Fruit fly (Drosophila melanogaster): ENCODE results near the gene Sec16.

The Sec16 gene

DNA sequence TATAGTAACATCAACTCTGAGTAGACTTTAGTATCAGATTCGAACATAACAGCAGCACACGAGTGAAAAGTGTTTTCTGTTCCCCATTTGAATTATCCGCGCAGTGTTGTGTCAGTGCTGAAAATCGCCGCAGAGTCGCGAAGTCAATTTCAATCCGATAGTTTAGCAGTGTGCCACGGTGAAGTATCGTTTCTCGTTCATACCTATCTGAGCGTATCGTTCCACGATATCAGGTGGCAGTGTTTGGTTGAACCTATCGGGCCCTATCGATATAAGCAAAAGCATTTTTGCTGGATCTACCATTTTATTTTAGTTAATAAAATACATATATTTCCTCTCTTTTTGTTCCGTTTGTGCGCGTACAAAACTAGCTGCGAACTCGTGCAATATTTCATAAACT, 57.7 kb downstream of the Sec16 start, which contains the start of gene CkIalpha (continued):
- no peak for TF ChIP-seq Hand (GFP tag; optimal IDR thresholded peaks at IDR 0.05)
- peak in 1 of 2 experiments; percentile 96 for TF ChIP-seq tll (GFP tag; optimal IDR thresholded peaks at IDR 0.05)
- peak; percentile 56 for TF ChIP-seq sug (tag; optimal IDR thresholded peaks at IDR 0.05)
- TF ChIP-seq B-H1 (GFP tag; IDR thresholded peaks at IDR 0.05): no peak
- TF ChIP-seq Xbp1 (GFP tag; optimal IDR thresholded peaks at IDR 0.05): peak; percentile 64
- TF ChIP-seq Asciz (GFP tag; optimal IDR thresholded peaks at IDR 0.05): peak; percentile 25
- TF ChIP-seq Dfd (GFP tag; optimal IDR thresholded peaks at IDR 0.05): no peak
- peak; percentile 97 for TF ChIP-seq Dref (GFP tag; IDR thresholded peaks at IDR 0.05)
- TF ChIP-seq CG1647 (GFP tag; optimal IDR thresholded peaks at IDR 0.05): peak; percentile 41
- peak; percentile 58 for TF ChIP-seq CG7786 (GFP tag; optimal IDR thresholded peaks at IDR 0.05)
- TF ChIP-seq CG8478 (optimal IDR thresholded peaks at IDR 0.05): no peak
- peak; percentile 72 for TF ChIP-seq ERR (GFP tag; optimal IDR thresholded peaks at IDR 0.05)
- TF ChIP-seq CG10366 (GFP tag; IDR thresholded peaks at IDR 0.05): 0 out of 2 replicates have a peak, but pooled peaks have one; percentile 25
- TF ChIP-seq CG12299 (tag; optimal IDR thresholded peaks at IDR 0.05): no peak
- no peak for TF ChIP-seq slp2 (GFP tag; optimal IDR thresholded peaks at IDR 0.05)
- no peak for TF ChIP-seq Ravus (GFP tag; IDR thresholded peaks at IDR 0.05)
- no peak for TF ChIP-seq Fer3 (tag; optimal IDR thresholded peaks at IDR 0.05)
- TF ChIP-seq crol (GFP tag; IDR thresholded peaks at IDR 0.05): peak; percentile 11; the same call in 1 of the 2 replicates
- no peak for TF ChIP-seq MTF-1 (GFP tag; optimal IDR thresholded peaks at IDR 0.05; ENCODE audit: borderline replicate concordance)
- no peak for TF ChIP-seq TFAM (GFP tag; optimal IDR thresholded peaks at IDR 0.05)
- TF ChIP-seq insv (GFP tag; optimal IDR thresholded peaks at IDR 0.05): peak in 1 of 2 experiments; percentile 12
- no peak for TF ChIP-seq CG10431 (GFP tag; optimal IDR thresholded peaks at IDR 0.05)
- TF ChIP-seq Myb (GFP tag; optimal IDR thresholded peaks at IDR 0.05): peak; percentile 64
- TF ChIP-seq CG4424 (GFP tag; optimal IDR thresholded peaks at IDR 0.05): peak; percentile 20
- TF ChIP-seq Fer2 (tag; optimal IDR thresholded peaks at IDR 0.05): peak; percentile 3
- no peak for TF ChIP-seq CG17359 (tag; optimal IDR thresholded peaks at IDR 0.05)
- TF ChIP-seq twi (tag; optimal IDR thresholded peaks at IDR 0.05): no peak
- peak; percentile 75 for TF ChIP-seq rib (GFP tag; IDR thresholded peaks at IDR 0.05)
- no peak for TF ChIP-seq CG4730 (GFP tag; IDR thresholded peaks at IDR 0.05)
- TF ChIP-seq ham (GFP tag; IDR thresholded peaks at IDR 0.05): no peak
- peak; percentile 98 for TF ChIP-seq ato (GFP tag; IDR thresholded peaks at IDR 0.05; ENCODE audit: partially characterized antibody)
- TF ChIP-seq vfl (GFP tag; optimal IDR thresholded peaks at IDR 0.05): peak; percentile 57
- peak; percentile 56 to 67 for TF ChIP-seq Pdp1 (GFP tag; optimal IDR thresholded peaks at IDR 0.05)
- TF ChIP-seq CG11398 (GFP tag; optimal IDR thresholded peaks at IDR 0.05): peak; percentile 31
- no peak for TF ChIP-seq ttk (GFP tag; IDR thresholded peaks at IDR 0.05)
- peak; percentile 26 for TF ChIP-seq Max (GFP tag; optimal IDR thresholded peaks at IDR 0.05)
- TF ChIP-seq CG12155 (GFP tag; optimal IDR thresholded peaks at IDR 0.05): peak; percentile 88
- TF ChIP-seq sc (optimal IDR thresholded peaks at IDR 0.05): no peak
- TF ChIP-seq sc (GFP tag; optimal IDR thresholded peaks at IDR 0.05): no peak
- no peak; the same call in 1 of the 2 replicates for TF ChIP-seq ssp (GFP tag; IDR thresholded peaks at IDR 0.05)
- peak; percentile 27 for TF ChIP-seq dm (GFP tag; optimal IDR thresholded peaks at IDR 0.05)
- TF ChIP-seq NC2β (GFP tag; optimal IDR thresholded peaks at IDR 0.05): peak; percentile 39
- TF ChIP-seq Optix (GFP tag; IDR thresholded peaks at IDR 0.05): no peak
- peak; percentile 29; the same call in 1 of the 2 replicates for TF ChIP-seq CG14014 (GFP tag; IDR thresholded peaks at IDR 0.05)
- no peak; the same call in 1 of the 3 replicates for TF ChIP-seq CG11456 (GFP tag; IDR thresholded peaks at IDR 0.05)
- peak; percentile 55 for TF ChIP-seq CG17829 (tag; optimal IDR thresholded peaks at IDR 0.05)
- TF ChIP-seq CG31224 (GFP tag; IDR thresholded peaks at IDR 0.05): 0 out of 2 replicates have a peak, but pooled peaks have one; percentile 10
- no peak for TF ChIP-seq Dip2 (GFP tag; IDR thresholded peaks at IDR 0.05)
- TF ChIP-seq ranshi (GFP tag; IDR thresholded peaks at IDR 0.05): 0 out of 2 replicates have a peak, but pooled peaks have one; percentile 8
- no peak for TF ChIP-seq jing (GFP tag; optimal IDR thresholded peaks at IDR 0.05)
- peak; percentile 16 for TF ChIP-seq Deaf1 (tag; optimal IDR thresholded peaks at IDR 0.05)
- TF ChIP-seq Jarid2 (GFP tag; optimal IDR thresholded peaks at IDR 0.05): no peak
